Worm (Caenorhabditis elegans): Measurements from ENCODE around the gene Y50D4C.6.

Y50D4C.6 gene

DNA sequence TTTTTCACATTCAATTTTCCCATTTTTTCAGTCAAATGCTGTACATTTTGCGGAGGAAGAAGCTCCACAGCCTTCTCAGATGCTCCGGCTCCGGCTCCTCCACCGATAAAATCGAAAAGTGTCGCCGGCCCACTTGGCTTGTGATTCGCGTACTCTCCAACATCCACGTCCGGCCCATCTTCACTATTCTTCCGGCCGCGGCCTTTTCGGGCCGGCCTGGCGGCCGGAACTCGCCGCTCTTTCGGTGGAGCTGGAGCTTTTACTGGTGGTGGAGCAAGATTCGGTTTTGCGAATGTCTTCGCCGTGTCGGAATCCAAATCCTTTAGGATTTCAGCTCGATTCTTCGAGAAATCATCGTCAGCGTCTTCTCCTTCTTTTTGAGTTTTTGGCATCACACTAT is 7.1 kb downstream of the Y50D4C.6 start:
- TF ChIP-seq ceh-28 (tag; optimal IDR thresholded peaks at IDR 0.05) (no peak), pha-4 (tag; optimal IDR thresholded peaks at IDR 0.05) (no peak), ceh-9 (tag; optimal IDR thresholded peaks at IDR 0.05) (no peak), skn-1 (tag; optimal IDR thresholded peaks at IDR 0.05) (no peak), fkh-2 (tag; optimal IDR thresholded peaks at IDR 0.05) (no peak), nhr-76 (tag; optimal IDR thresholded peaks at IDR 0.05) (no peak), jun-1 (tag; optimal IDR thresholded peaks at IDR 0.05) (no peak), unc-62 (GFP tag; optimal IDR thresholded peaks at IDR 0.05) (no peak), lin-15B (tag; optimal IDR thresholded peaks at IDR 0.05) (no peak), eor-1 (tag; optimal IDR thresholded peaks at IDR 0.05) (no peak), fkh-10 (GFP tag; optimal IDR thresholded peaks at IDR 0.05) (no peak), lsy-12 (tag; optimal IDR thresholded peaks at IDR 0.05) (no peak), nfya-1 (tag; optimal IDR thresholded peaks at IDR 0.05; ENCODE audit: insufficient read depth) (no peak)

DNA sequence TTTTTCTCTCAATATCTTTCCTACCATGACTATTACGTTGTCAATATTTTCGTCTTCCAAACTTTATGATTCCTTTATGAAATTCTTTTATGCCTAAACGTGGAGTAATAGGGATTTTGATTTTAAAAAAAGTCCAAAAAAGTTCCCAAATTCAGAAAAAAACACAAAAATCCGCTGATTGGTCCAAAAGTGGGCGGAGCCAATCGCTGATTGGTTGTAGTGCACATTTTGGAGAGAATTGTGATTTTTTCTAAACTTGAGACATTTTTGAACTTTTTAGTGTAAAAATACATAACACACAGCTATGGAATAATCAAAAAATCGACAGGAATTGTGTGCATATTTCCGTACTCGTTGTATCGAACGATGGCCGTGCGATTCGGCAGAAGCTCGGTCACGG is 10.3 kb downstream of the Y50D4C.6 start:
- TF ChIP-seq nfya-1 (tag; optimal IDR thresholded peaks at IDR 0.05; ENCODE audit: insufficient read depth) (peak; percentile 79), ZK546.5 (tag; optimal IDR thresholded peaks at IDR 0.05) (no peak)

DNA sequence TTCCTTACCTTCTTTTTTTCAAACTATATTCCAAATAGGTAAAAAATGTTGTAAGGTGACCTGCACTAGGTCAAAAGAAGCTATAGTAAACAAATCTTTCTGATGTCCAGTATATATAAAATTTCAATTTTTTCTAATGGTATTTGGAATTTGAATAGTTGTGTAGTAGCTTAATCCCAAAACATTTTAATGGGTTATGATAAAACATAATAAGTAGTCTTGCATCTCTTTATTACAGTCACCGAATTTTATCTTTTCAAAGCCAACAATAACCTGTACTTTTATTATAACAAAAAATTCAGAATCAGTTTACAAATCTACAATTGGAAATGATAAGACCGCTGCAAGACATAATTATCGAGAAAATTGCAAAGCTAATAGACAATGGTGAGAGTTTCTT is 32.2 kb downstream of the Y50D4C.6 start, which contains the start of gene H24K24.2:
Gene H24K24.2 (plus strand): TSS at position 301 of the 400 bp plus-strand sequence.
- no peak for TF ChIP-seq sea-2 (GFP tag; optimal IDR thresholded peaks at IDR 0.05)
- no peak for TF ChIP-seq nfya-1 (tag; optimal IDR thresholded peaks at IDR 0.05; ENCODE audit: insufficient read depth)
- TF ChIP-seq egl-5 (tag; optimal IDR thresholded peaks at IDR 0.05): no peak
- TF ChIP-seq fos-1 (tag; optimal IDR thresholded peaks at IDR 0.05): no peak
- TF ChIP-seq elt-2 (tag; optimal IDR thresholded peaks at IDR 0.05): no peak
- TF ChIP-seq tbx-2 (tag; optimal IDR thresholded peaks at IDR 0.05): no peak
- TF ChIP-seq nhr-12 (tag; optimal IDR thresholded peaks at IDR 0.05): no peak
- no peak for TF ChIP-seq lsy-12 (tag; optimal IDR thresholded peaks at IDR 0.05)
- TF ChIP-seq nhr-76 (tag; optimal IDR thresholded peaks at IDR 0.05): no peak
- TF ChIP-seq ztf-11 (tag; optimal IDR thresholded peaks at IDR 0.05): no peak
- no peak for TF ChIP-seq ZK546.5 (tag; optimal IDR thresholded peaks at IDR 0.05)

ce11 chrV:915716-916115 is 33.9 kb downstream of the Y50D4C.6 start:
- no peak for TF ChIP-seq eor-1 (tag; optimal IDR thresholded peaks at IDR 0.05)
- TF ChIP-seq fkh-2 (tag; optimal IDR thresholded peaks at IDR 0.05): no peak
- TF ChIP-seq lsy-12 (tag; optimal IDR thresholded peaks at IDR 0.05): no peak
- TF ChIP-seq tbx-2 (tag; optimal IDR thresholded peaks at IDR 0.05): no peak
- no peak for TF ChIP-seq skn-1 (tag; optimal IDR thresholded peaks at IDR 0.05)
- TF ChIP-seq nhr-43 (tag; optimal IDR thresholded peaks at IDR 0.05; ENCODE audit: poor library complexity, severe bottlenecking): no peak
- no peak for TF ChIP-seq daf-12 (tag; optimal IDR thresholded peaks at IDR 0.05)
- no peak for TF ChIP-seq ceh-28 (tag; optimal IDR thresholded peaks at IDR 0.05)
- TF ChIP-seq pqm-1 (tag; optimal IDR thresholded peaks at IDR 0.05): no peak
- no peak for TF ChIP-seq hmg-11 (tag; optimal IDR thresholded peaks at IDR 0.05)
- TF ChIP-seq ztf-11 (tag; optimal IDR thresholded peaks at IDR 0.05): no peak
- TF ChIP-seq elt-1 (tag; optimal IDR thresholded peaks at IDR 0.05): no peak
- TF ChIP-seq fkh-10 (GFP tag; optimal IDR thresholded peaks at IDR 0.05): no peak
- TF ChIP-seq mdl-1 (tag; optimal IDR thresholded peaks at IDR 0.05): no peak
- TF ChIP-seq ama-1 (optimal IDR thresholded peaks at IDR 0.05): no peak
- TF ChIP-seq egl-5 (tag; optimal IDR thresholded peaks at IDR 0.05): no peak
- no peak for TF ChIP-seq zag-1 (tag; optimal IDR thresholded peaks at IDR 0.05)

ce11 chrV:911474-911873 is 38.2 kb downstream of the Y50D4C.6 start, which contains the start of gene adh-5:
Gene adh-5 (plus strand): TSS chrV:911774.
- TF ChIP-seq daf-12 (tag; optimal IDR thresholded peaks at IDR 0.05) (no peak), elt-3 (tag; optimal IDR thresholded peaks at IDR 0.05) (no peak), hmg-11 (tag; optimal IDR thresholded peaks at IDR 0.05) (no peak), nhr-237 (tag; optimal IDR thresholded peaks at IDR 0.05) (no peak), nhr-25 (tag; optimal IDR thresholded peaks at IDR 0.05) (no peak), ceh-82 (tag; optimal IDR thresholded peaks at IDR 0.05) (no peak), pha-4 (tag; optimal IDR thresholded peaks at IDR 0.05) (no peak), mdl-1 (tag; optimal IDR thresholded peaks at IDR 0.05) (no peak), jun-1 (tag; optimal IDR thresholded peaks at IDR 0.05) (no peak), ceh-9 (tag; optimal IDR thresholded peaks at IDR 0.05) (no peak), lin-39 (tag; optimal IDR thresholded peaks at IDR 0.05) (no peak), fos-1 (tag; optimal IDR thresholded peaks at IDR 0.05) (no peak), ZK546.5 (tag; optimal IDR thresholded peaks at IDR 0.05) (no peak), nhr-28 (tag; optimal IDR thresholded peaks at IDR 0.05) (no peak)

Data from whole organism, L3 larva.